Worm (Caenorhabditis elegans) whole organism, L1 larva: ENCODE results near the gene coa-7.

Experiments used
- C34B4.2 ChIP-seq: sonication (generic microtip); optimal IDR thresholded peaks from 2 replicates; lab custom pipeline; 2017; ENCODE audit warnings: mild to moderate bottlenecking, missing genetic modification characterization, missing compliant biosample characterization
- blmp-1 ChIP-seq: fragments of 150-350 bp; optimal IDR thresholded peaks from 2 replicates; lab custom pipeline; 2014; ENCODE audit warnings: missing biosample characterization, missing genetic modification characterization
- ceh-82 ChIP-seq, 3 experiments: fragments of 150-350 bp in 1 of 3; sonication (generic microtip) in 2 of 3; optimal IDR thresholded peaks; 2 replicates each; lab custom pipeline; 2014 to 2017; ENCODE audit warnings: missing biosample characterization in 3 of 3, missing genetic modification characterization in 3 of 3
- efl-1 ChIP-seq, 4 experiments: fragments of 150-350 bp; optimal IDR thresholded peaks in 3 of 4; peaks in 1 of 4; 1 replicate in 1 of 4; 2 replicates in 3 of 4; lab custom pipeline; 2014; ENCODE audit warnings: missing biosample characterization in 2 of 4, missing genetic modification characterization in 2 of 4, missing genetic modification reagents in 2 of 4
- elt-3 ChIP-seq, 6 experiments: fragments of 150-350 bp in 1 of 6; sonication (generic microtip); optimal IDR thresholded peaks; 2 replicates each; lab custom pipeline; 2017 to 2018; ENCODE audit warnings: missing biosample characterization in 6 of 6, missing genetic modification characterization in 6 of 6, inconsistent platforms in 1 of 6
- jun-1 ChIP-seq: fragments of 150-350 bp; optimal IDR thresholded peaks from 2 replicates; lab custom pipeline; 2014; ENCODE audit warnings: missing biosample characterization, missing genetic modification reagents, missing genetic modification characterization
- mdl-1 ChIP-seq, 2 experiments: fragments of 150-350 bp; optimal IDR thresholded peaks; 2 replicates each; lab custom pipeline; 2014 to 2017; ENCODE audit warnings: missing biosample characterization in 2 of 2, missing genetic modification characterization in 2 of 2, inconsistent platforms in 1 of 2
- mep-1 ChIP-seq: fragments of 150-350 bp; optimal IDR thresholded peaks from 2 replicates; lab custom pipeline; 2014; ENCODE audit warnings: missing biosample characterization, missing genetic modification characterization
- nhr-12 ChIP-seq: sonication (generic microtip); optimal IDR thresholded peaks from 2 replicates; lab custom pipeline; 2017; ENCODE audit warnings: missing biosample characterization, missing genetic modification characterization
- skn-1 ChIP-seq: fragments of 150-350 bp; optimal IDR thresholded peaks from 2 replicates; lab custom pipeline; 2014; ENCODE audit warnings: missing biosample characterization, missing genetic modification characterization
- sup-37 ChIP-seq: fragments of 200-800 bp; sonication (Bioruptor generic); optimal IDR thresholded peaks from 2 replicates; lab custom pipeline; 2018; ENCODE audit warnings: mild to moderate bottlenecking, missing genetic modification characterization, missing compliant biosample characterization
- unc-62 ChIP-seq: fragments of 150-350 bp; optimal IDR thresholded peaks from 2 replicates; lab custom pipeline; 2014; ENCODE audit warnings: missing biosample characterization, missing genetic modification reagents, missing genetic modification characterization
- ztf-11 ChIP-seq, 2 experiments: sonication (generic microtip); optimal IDR thresholded peaks; 2 replicates each; lab custom pipeline; 2016 to 2017; ENCODE audit warnings: missing genetic modification characterization in 2 of 2, missing biosample characterization in 1 of 2, missing compliant biosample characterization in 1 of 2

DNA sequence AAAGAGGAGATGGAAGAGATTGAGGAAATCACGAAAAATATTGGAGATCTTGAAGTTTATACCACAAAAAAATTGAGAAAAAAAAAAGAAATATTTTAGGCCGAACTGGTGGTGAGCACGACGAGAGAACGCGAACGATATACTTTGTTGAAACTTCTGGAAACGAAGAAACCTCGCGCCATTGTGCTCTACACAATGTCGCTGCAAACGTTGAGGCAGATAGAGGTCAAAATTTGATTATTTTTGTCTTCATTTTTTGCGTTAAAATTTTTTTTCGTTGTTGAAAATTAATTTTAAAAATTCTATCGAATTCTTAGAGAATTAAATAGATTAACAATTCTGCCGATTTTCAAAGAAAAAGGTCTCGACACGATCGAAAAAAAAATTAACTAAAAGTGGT is 49.7 kb upstream of the coa-7 start:
- TF ChIP-seq nhr-12 (tag; lab: Kevin White, UChicago), result no peak
- no peak for TF ChIP-seq mdl-1 (tag; optimal IDR thresholded peaks at IDR 0.05; lab: Kevin White, UChicago)
- TF ChIP-seq skn-1 (tag; lab: Kevin White, UChicago), result no peak
- no peak for TF ChIP-seq unc-62 (GFP tag; lab: Kevin White, UChicago)
- no peak for TF ChIP-seq jun-1 (tag; lab: Kevin White, UChicago)
- no peak for TF ChIP-seq elt-3 (tag; optimal IDR thresholded peaks at IDR 0.05; lab: Kevin White, UChicago)
- no peak for TF ChIP-seq ceh-82 (tag; optimal IDR thresholded peaks at IDR 0.05; lab: Kevin White, UChicago)
- TF ChIP-seq mep-1 (tag; lab: Kevin White, UChicago), result no peak
- no peak for TF ChIP-seq sup-37 (GFP tag; lab: Kevin White, UChicago)
- TF ChIP-seq C34B4.2 (tag; lab: Kevin White, UChicago), result no peak
- TF ChIP-seq efl-1 (optimal IDR thresholded peaks at IDR 0.05; lab: Kevin White, UChicago), result no peak
- TF ChIP-seq efl-1 (GFP tag; optimal IDR thresholded peaks at IDR 0.05 in 1 of 2; lab: Kevin White, UChicago), result no peak
- TF ChIP-seq ztf-11 (tag; optimal IDR thresholded peaks at IDR 0.05; lab: Kevin White, UChicago), result no peak
- TF ChIP-seq blmp-1 (tag; lab: Kevin White, UChicago), result no peak
